Worm (Caenorhabditis elegans): ENCODE measurements around the gene fipr-5.

Gene fipr-5

ce11 chrV:10238665-10239064, 17.4 kb upstream of the fipr-5 start, which contains the start of gene fubl-1 (continued):
- TF ChIP-seq egl-27 (tag; optimal IDR thresholded peaks at IDR 0.05) (no peak), aly-2 (tag; optimal IDR thresholded peaks at IDR 0.05) (no peak), ceh-82 (tag; optimal IDR thresholded peaks at IDR 0.05) (no peak), daf-12 (tag; optimal IDR thresholded peaks at IDR 0.05) (no peak), lsy-12 (tag; optimal IDR thresholded peaks at IDR 0.05) (no peak), nfya-1 (tag; optimal IDR thresholded peaks at IDR 0.05; ENCODE audit: insufficient read depth) (peak; percentile 50), sea-2 (GFP tag; optimal IDR thresholded peaks at IDR 0.05) (no peak), elt-3 (tag; optimal IDR thresholded peaks at IDR 0.05) (no peak), lin-39 (tag; optimal IDR thresholded peaks at IDR 0.05) (peak; percentile 61), elt-1 (tag; optimal IDR thresholded peaks at IDR 0.05) (no peak)

- TF ChIP-seq egl-5 (tag; optimal IDR thresholded peaks at IDR 0.05) = no peak
- peak; percentile 6 for TF ChIP-seq ama-1 (optimal IDR thresholded peaks at IDR 0.05)
- no peak for TF ChIP-seq elt-1 (tag; optimal IDR thresholded peaks at IDR 0.05)
- TF ChIP-seq nhr-12 (tag; optimal IDR thresholded peaks at IDR 0.05) = no peak
Observed at ce11 chrV:10237959-10238444, 16.8 kb upstream of the fipr-5 start.

ce11 chrV:10237171-10237570, 16.0 kb upstream of the fipr-5 start:
- TF ChIP-seq fkh-2 (tag; optimal IDR thresholded peaks at IDR 0.05) (no peak), pha-4 (tag; optimal IDR thresholded peaks at IDR 0.05) (no peak), lin-39 (tag; optimal IDR thresholded peaks at IDR 0.05) (no peak), eor-1 (tag; optimal IDR thresholded peaks at IDR 0.05) (no peak), unc-39 (tag; optimal IDR thresholded peaks at IDR 0.05) (no peak), hmg-11 (tag; optimal IDR thresholded peaks at IDR 0.05) (no peak), lsy-12 (tag; optimal IDR thresholded peaks at IDR 0.05) (no peak), nhr-28 (tag; optimal IDR thresholded peaks at IDR 0.05) (no peak), ceh-9 (tag; optimal IDR thresholded peaks at IDR 0.05) (no peak), jun-1 (tag; optimal IDR thresholded peaks at IDR 0.05) (no peak), egl-27 (tag; optimal IDR thresholded peaks at IDR 0.05) (no peak), nhr-67 (tag; optimal IDR thresholded peaks at IDR 0.05) (no peak)

- TF ChIP-seq pqm-1 (tag; optimal IDR thresholded peaks at IDR 0.05) (no peak), nhr-237 (tag; optimal IDR thresholded peaks at IDR 0.05) (no peak), mml-1 (tag; optimal IDR thresholded peaks at IDR 0.05) (no peak), nfya-1 (tag; optimal IDR thresholded peaks at IDR 0.05; ENCODE audit: insufficient read depth) (no peak), ama-1 (optimal IDR thresholded peaks at IDR 0.05) (no peak), ZK546.5 (tag; optimal IDR thresholded peaks at IDR 0.05) (no peak)
Observed at ce11 chrV:10233330-10233729, 12.1 kb upstream of the fipr-5 start, which contains the start of gene str-182. Gene str-182, minus strand, starts transcription at chrV:10233430.

- TF ChIP-seq ztf-11 (tag; optimal IDR thresholded peaks at IDR 0.05) (no peak), nfya-1 (tag; optimal IDR thresholded peaks at IDR 0.05; ENCODE audit: insufficient read depth) (no peak), ztf-4 (tag; optimal IDR thresholded peaks at IDR 0.05) (no peak), aly-2 (tag; optimal IDR thresholded peaks at IDR 0.05) (no peak), nhr-12 (tag; optimal IDR thresholded peaks at IDR 0.05) (no peak), nhr-76 (tag; optimal IDR thresholded peaks at IDR 0.05) (no peak), elt-1 (tag; optimal IDR thresholded peaks at IDR 0.05) (no peak), pha-4 (tag; optimal IDR thresholded peaks at IDR 0.05) (no peak), pqm-1 (tag; optimal IDR thresholded peaks at IDR 0.05) (no peak), ZK546.5 (tag; optimal IDR thresholded peaks at IDR 0.05) (no peak), nhr-67 (tag; optimal IDR thresholded peaks at IDR 0.05) (no peak), lin-39 (tag; optimal IDR thresholded peaks at IDR 0.05) (no peak), egl-5 (tag; optimal IDR thresholded peaks at IDR 0.05) (no peak), nhr-28 (tag; optimal IDR thresholded peaks at IDR 0.05) (no peak), ceh-82 (tag; optimal IDR thresholded peaks at IDR 0.05) (no peak), elt-3 (tag; optimal IDR thresholded peaks at IDR 0.05) (no peak)
Observed at ce11 chrV:10230932-10231331, 9.7 kb upstream of the fipr-5 start, which contains the start of gene fipr-6. Gene fipr-6, plus strand, starts transcription at chrV:10231232.

ce11 chrV:10229222-10229879, 8.1 kb upstream of the fipr-5 start, which contains the start of the genes pyt-1 and fipr-7:
Gene pyt-1, minus strand, starts transcription at chrV:10229322.
Gene fipr-7, plus strand, starts transcription at chrV:10229829.
- no peak for TF ChIP-seq skn-1 (tag; optimal IDR thresholded peaks at IDR 0.05)

Measured in whole organism, L3 larva.